Fruit fly (Drosophila melanogaster) whole organism, embryonic: Measurements from ENCODE around the gene jus.

ENCODE experiments used
- CG10267 ChIP-seq: fragments of 200-800 bp; sonication (Bioruptor generic); optimal IDR thresholded peaks from 2 replicates; lab custom pipeline; 2018; ENCODE audit warnings: missing biosample characterization, mild to moderate bottlenecking, missing genetic modification characterization, moderate library complexity
- CG10462 ChIP-seq: fragments of 200-800 bp; sonication (Bioruptor generic); optimal IDR thresholded peaks from 2 replicates; lab custom pipeline; 2016; ENCODE audit warnings: missing biosample characterization, missing genetic modification characterization
- CG10959 ChIP-seq: fragments of 200-800 bp; sonication (Bioruptor generic); IDR thresholded peaks from 2 replicates; pipeline ENCODE4 v1.3.6; 2022; ENCODE audit warnings: missing biosample characterization, missing genetic modification characterization
- CG12299 ChIP-seq: fragments of 200-800 bp; sonication (Bioruptor generic); optimal IDR thresholded peaks from 2 replicates; lab custom pipeline; 2018; ENCODE audit warnings: missing biosample characterization, mild to moderate bottlenecking, missing genetic modification characterization
- CG12391 ChIP-seq: fragments of 200-800 bp; sonication (Bioruptor generic); optimal IDR thresholded peaks from 3 replicates; lab custom pipeline; 2018; ENCODE audit warnings: missing biosample characterization, mild to moderate bottlenecking, missing genetic modification characterization, moderate library complexity
- CG13287 ChIP-seq: fragments of 200-800 bp; sonication (Bioruptor generic); IDR thresholded peaks from 2 replicates; pipeline ENCODE4 v1.3.6; 2022; ENCODE audit warnings: missing biosample characterization, missing genetic modification characterization; ENCODE audit not compliant: partially characterized antibody
- CG13296 ChIP-seq: fragments of 200-800 bp; sonication (Bioruptor generic); optimal IDR thresholded peaks from 3 replicates; lab custom pipeline; 2018; ENCODE audit warnings: missing biosample characterization, mild to moderate bottlenecking, missing genetic modification characterization
- CG14014 ChIP-seq: fragments of 200-800 bp; sonication (Bioruptor generic); IDR thresholded peaks from 2 replicates; pipeline ENCODE4 v1.3.6; 2022; ENCODE audit warnings: missing biosample characterization, missing genetic modification characterization
- CG14710 ChIP-seq: fragments of 200-800 bp; sonication (Bioruptor generic); optimal IDR thresholded peaks from 3 replicates; lab custom pipeline; 2019; ENCODE audit warnings: missing biosample characterization, mild to moderate bottlenecking, missing genetic modification characterization, moderate library complexity
- CG14860 ChIP-seq: fragments of 200-800 bp; sonication (Bioruptor generic); IDR thresholded peaks from 3 replicates; pipeline ENCODE4 v1.3.6; 2022; ENCODE audit warnings: missing biosample characterization, missing genetic modification characterization; ENCODE audit not compliant: partially characterized antibody
- CG17186 ChIP-seq: fragments of 200-800 bp; sonication (Bioruptor generic); optimal IDR thresholded peaks from 3 replicates; lab custom pipeline; 2017; ENCODE audit warnings: missing biosample characterization, missing genetic modification reagents, missing genetic modification characterization
- CG4404 ChIP-seq: fragments of 200-800 bp; sonication (Bioruptor generic); IDR thresholded peaks from 2 replicates; pipeline ENCODE4 v1.3.6; 2022; ENCODE audit warnings: missing biosample characterization, missing genetic modification characterization
- CG5953 ChIP-seq: fragments of 200-800 bp; sonication (Bioruptor generic); IDR thresholded peaks from 2 replicates; pipeline ENCODE4 v1.3.6; 2022; ENCODE audit warnings: missing biosample characterization, missing genetic modification characterization
- CG6272 ChIP-seq: fragments of 200-800 bp; sonication (Bioruptor generic); IDR thresholded peaks from 2 replicates; pipeline ENCODE4 v1.3.6; 2022; ENCODE audit warnings: missing biosample characterization, missing genetic modification characterization
- CG6791 ChIP-seq: fragments of 200-800 bp; sonication (Bioruptor generic); IDR thresholded peaks from 3 replicates; pipeline ENCODE4 v1.3.6; 2022; ENCODE audit warnings: missing biosample characterization, missing genetic modification characterization; ENCODE audit not compliant: partially characterized antibody
- CG7357 ChIP-seq: fragments of 200-800 bp; sonication (Bioruptor generic); IDR thresholded peaks from 3 replicates; pipeline ENCODE4 v1.3.6; 2022; ENCODE audit warnings: missing biosample characterization, missing genetic modification characterization
- CG7556 ChIP-seq: fragments of 200-800 bp; sonication (Bioruptor generic); optimal IDR thresholded peaks from 2 replicates; lab custom pipeline; 2017; ENCODE audit warnings: missing biosample characterization, mild to moderate bottlenecking, missing genetic modification characterization
- CG9437 ChIP-seq: fragments of 200-800 bp; sonication (Bioruptor generic); optimal IDR thresholded peaks from 2 replicates; lab custom pipeline; 2018; ENCODE audit warnings: missing biosample characterization, mild to moderate bottlenecking, missing genetic modification characterization
- CG9609 ChIP-seq: fragments of 200-800 bp; sonication (Bioruptor generic); optimal IDR thresholded peaks from 3 replicates; lab custom pipeline; 2016; ENCODE audit warnings: missing biosample characterization, missing genetic modification characterization
- CG9932 ChIP-seq: fragments of 200-800 bp; sonication (Bioruptor generic); IDR thresholded peaks from 2 replicates; pipeline ENCODE4 v1.3.6; 2022; ENCODE audit warnings: missing biosample characterization, missing genetic modification characterization
- Dek ChIP-seq: fragments of 200-800 bp; sonication (Bioruptor generic); optimal IDR thresholded peaks from 3 replicates; lab custom pipeline; 2019; ENCODE audit warnings: missing biosample characterization, mild to moderate bottlenecking, missing genetic modification characterization, moderate library complexity
- E2f2 ChIP-seq: fragments of 200-800 bp; sonication (Bioruptor generic); IDR thresholded peaks from 2 replicates; pipeline ENCODE4 v1.3.6; 2022; ENCODE audit warnings: missing biosample characterization, missing genetic modification characterization
- Ets97D ChIP-seq: fragments of 200-800 bp; sonication (Bioruptor generic); optimal IDR thresholded peaks from 3 replicates; lab custom pipeline; 2016; ENCODE audit warnings: missing biosample characterization, missing genetic modification characterization
- HmgZ ChIP-seq: fragments of 200-800 bp; sonication (Bioruptor generic); optimal IDR thresholded peaks from 2 replicates; lab custom pipeline; 2018; ENCODE audit warnings: missing biosample characterization, mild to moderate bottlenecking, missing genetic modification characterization
- Lhr ChIP-seq: fragments of 200-800 bp; sonication (Bioruptor generic); optimal IDR thresholded peaks from 3 replicates; lab custom pipeline; 2017; ENCODE audit warnings: mild to moderate bottlenecking, missing biosample characterization, missing genetic modification reagents, missing genetic modification characterization
- Lim3 ChIP-seq: fragments of 200-800 bp; sonication (Bioruptor generic); IDR thresholded peaks from 2 replicates; pipeline ENCODE4 v1.3.6; 2022; ENCODE audit warnings: missing biosample characterization, missing genetic modification characterization
- MESR4 ChIP-seq: fragments of 200-800 bp; sonication (Bioruptor generic); optimal IDR thresholded peaks from 2 replicates; lab custom pipeline; 2018; ENCODE audit warnings: missing biosample characterization, mild to moderate bottlenecking, missing genetic modification characterization, moderate library complexity
- Max ChIP-seq: fragments of 200-800 bp; sonication (Bioruptor generic); optimal IDR thresholded peaks from 2 replicates; lab custom pipeline; 2016; ENCODE audit warnings: missing biosample characterization, mild to moderate bottlenecking, missing genetic modification characterization
- Rfx ChIP-seq: fragments of 200-800 bp; sonication (Bioruptor generic); IDR thresholded peaks from 2 replicates; pipeline ENCODE4 v1.3.6; 2022; ENCODE audit warnings: missing biosample characterization, missing genetic modification characterization
- Stat92E ChIP-seq, 3 experiments: fragments of >200 bp in 2 of 3; fragments of 200-800 bp in 1 of 3; sonication (Bioruptor generic) in 1 of 3; optimal IDR thresholded peaks; 2 replicates each; lab custom pipeline; 2017 to 2019; ENCODE audit warnings: missing biosample characterization in 3 of 3, missing genetic modification characterization in 3 of 3, mild to moderate bottlenecking in 1 of 3, moderate library complexity in 1 of 3
- amos ChIP-seq: fragments of 200-800 bp; sonication (Bioruptor generic); IDR thresholded peaks from 2 replicates; pipeline ENCODE4 v1.3.6; 2022; ENCODE audit warnings: missing biosample characterization, missing genetic modification characterization; ENCODE audit not compliant: partially characterized antibody
- bbx ChIP-seq: fragments of 200-800 bp; sonication (Bioruptor generic); IDR thresholded peaks from 2 replicates; pipeline ENCODE4 v1.3.6; 2022; ENCODE audit warnings: missing biosample characterization, missing genetic modification characterization; ENCODE audit not compliant: partially characterized antibody
- crp ChIP-seq, 2 experiments: fragments of 200-800 bp; sonication (Bioruptor generic); optimal IDR thresholded peaks; 2 replicates in 1 of 2; 3 replicates in 1 of 2; lab custom pipeline; 2017; ENCODE audit warnings: missing biosample characterization in 2 of 2, missing genetic modification characterization in 2 of 2, mild to moderate bottlenecking in 1 of 2, moderate library complexity in 1 of 2
- gcm ChIP-seq: fragments of 200-800 bp; sonication (Bioruptor generic); optimal IDR thresholded peaks from 2 replicates; lab custom pipeline; 2019; ENCODE audit warnings: missing biosample characterization, mild to moderate bottlenecking, missing genetic modification characterization, moderate library complexity
- grau ChIP-seq: fragments of 200-800 bp; optimal IDR thresholded peaks from 3 replicates; lab custom pipeline; 2019; ENCODE audit warnings: missing biosample characterization, mild to moderate bottlenecking, missing genetic modification characterization, moderate library complexity
- hb ChIP-seq: fragments of 200-800 bp; sonication (Bioruptor generic); IDR thresholded peaks from 3 replicates; pipeline ENCODE4 v1.3.6; 2022; ENCODE audit warnings: missing biosample characterization, missing genetic modification characterization; ENCODE audit not compliant: partially characterized antibody
- hbn ChIP-seq: fragments of 200-800 bp; sonication (Bioruptor generic); IDR thresholded peaks from 2 replicates; pipeline ENCODE4 v1.3.6; 2022; ENCODE audit warnings: missing biosample characterization, missing genetic modification characterization; ENCODE audit not compliant: partially characterized antibody
- inv ChIP-seq: fragments of 200-800 bp; sonication (Bioruptor generic); IDR thresholded peaks from 2 replicates; pipeline ENCODE4 v1.3.6; 2022; ENCODE audit warnings: missing biosample characterization, missing genetic modification characterization; ENCODE audit not compliant: partially characterized antibody
- mam ChIP-seq: fragments of 200-800 bp; sonication (Bioruptor generic); optimal IDR thresholded peaks from 3 replicates; lab custom pipeline; 2016; ENCODE audit warnings: missing biosample characterization, missing genetic modification characterization
- odd ChIP-seq: fragments of 200-800 bp; sonication (Bioruptor generic); optimal IDR thresholded peaks from 2 replicates; lab custom pipeline; 2017; ENCODE audit warnings: missing biosample characterization, mild to moderate bottlenecking, missing genetic modification characterization
- pb ChIP-seq: fragments of 200-800 bp; sonication (Bioruptor generic); optimal IDR thresholded peaks from 3 replicates; lab custom pipeline; 2016; ENCODE audit warnings: missing biosample characterization, missing genetic modification characterization
- row ChIP-seq: fragments of 200-800 bp; sonication (Bioruptor generic); IDR thresholded peaks from 3 replicates; pipeline ENCODE4 v1.3.6; 2022; ENCODE audit warnings: missing biosample characterization, missing genetic modification characterization
- ssp ChIP-seq: fragments of 200-800 bp; sonication (Bioruptor generic); IDR thresholded peaks from 2 replicates; pipeline ENCODE4 v1.3.6; 2022; ENCODE audit warnings: missing biosample characterization, missing genetic modification characterization
- tup ChIP-seq: fragments of 200-800 bp; sonication (Bioruptor generic); optimal IDR thresholded peaks from 2 replicates; lab custom pipeline; 2016; ENCODE audit warnings: missing biosample characterization, mild to moderate bottlenecking, missing genetic modification characterization, moderate library complexity
- unc-4 ChIP-seq: fragments of 200-800 bp; sonication (Bioruptor generic); IDR thresholded peaks from 2 replicates; pipeline ENCODE4 v1.3.6; 2022; ENCODE audit warnings: missing biosample characterization, missing genetic modification characterization; ENCODE audit not compliant: partially characterized antibody
- zen ChIP-seq: fragments of 200-800 bp; sonication (Bioruptor generic); optimal IDR thresholded peaks from 3 replicates; lab custom pipeline; 2018; ENCODE audit warnings: missing biosample characterization, mild to moderate bottlenecking, missing genetic modification characterization, moderate library complexity
- zen2 ChIP-seq: fragments of 200-800 bp; sonication (Bioruptor generic); IDR thresholded peaks from 3 replicates; pipeline ENCODE4 v1.3.6; 2022; ENCODE audit warnings: missing biosample characterization, missing genetic modification characterization; ENCODE audit not compliant: partially characterized antibody

jus gene

dm6 chr3R:29228745-29229448 lies 34.1 kb upstream of the jus start, which contains the start of gene Usp1 (continued):
- TF ChIP-seq CG9437 (GFP tag; lab: Kevin White, UChicago), result peak; percentile 73
- peak; percentile 14 for TF ChIP-seq Dek (tag; lab: Kevin White, UChicago)
- peak; percentile 10 for TF ChIP-seq grau (tag; lab: Kevin White, UChicago)
- TF ChIP-seq zen2 (GFP tag; lab: Robert Waterston, UW), result peak; percentile 94
- no peak for TF ChIP-seq CG7357
- TF ChIP-seq amos (GFP tag; lab: Robert Waterston, UW), result peak; percentile 96
- no peak for TF ChIP-seq mam
- peak; percentile 37 for TF ChIP-seq HmgZ (tag; lab: Kevin White, UChicago)
- peak; percentile 47 for TF ChIP-seq zen (tag; lab: Kevin White, UChicago)
- TF ChIP-seq CG10267 (tag; lab: Kevin White, UChicago), result peak; percentile 53
- TF ChIP-seq MESR4 (GFP tag; lab: Kevin White, UChicago), result peak; percentile 93
- TF ChIP-seq Stat92E (GFP tag; optimal IDR thresholded peaks at IDR 0.05; lab: Kevin White, UChicago), result peak in 1 of 3 experiments; percentile 42
- TF ChIP-seq CG14710, result peak; percentile 50
- TF ChIP-seq Ets97D (GFP tag; lab: Kevin White, UChicago), result peak; percentile 76
- peak; percentile 13; the same call in 1 of the 2 replicates for TF ChIP-seq CG6272 (GFP tag; lab: Robert Waterston, UW)
- peak; percentile 63 for TF ChIP-seq CG9932 (GFP tag; lab: Robert Waterston, UW)
- TF ChIP-seq CG6791 (GFP tag; lab: Robert Waterston, UW), result peak; percentile 99
- no peak for TF ChIP-seq CG14014 (GFP tag; lab: Robert Waterston, UW)
- TF ChIP-seq E2f2 (GFP tag; lab: Robert Waterston, UW), result peak; percentile 94
- TF ChIP-seq CG12391, result peak; percentile 12
- peak; percentile 32 for TF ChIP-seq Lhr
- TF ChIP-seq row (GFP tag; lab: Robert Waterston, UW), result peak; percentile 14; the same call in 1 of the 3 replicates
- TF ChIP-seq gcm (GFP tag; lab: Kevin White, UChicago), result no peak
- TF ChIP-seq CG4404 (GFP tag; lab: Robert Waterston, UW), result no peak
- peak; percentile 10 for TF ChIP-seq CG12299 (tag; lab: Kevin White, UChicago)
- peak; percentile 75 for TF ChIP-seq CG17186 (GFP tag; lab: Kevin White, UChicago)
- TF ChIP-seq tup, result no peak
- no peak for TF ChIP-seq odd (GFP tag; lab: Kevin White, UChicago)
- peak; percentile 87 for TF ChIP-seq hbn
- peak; percentile 6 for TF ChIP-seq Max (GFP tag; lab: Kevin White, UChicago)
- peak; percentile 96 for TF ChIP-seq CG13287 (GFP tag; lab: Robert Waterston, UW)
- TF ChIP-seq CG9609 (GFP tag; lab: Kevin White, UChicago), result peak; percentile 16
- TF ChIP-seq CG10959, result no peak
- TF ChIP-seq hb (GFP tag; lab: Robert Waterston, UW), result peak; percentile 98
- no peak for TF ChIP-seq pb (GFP tag; lab: Kevin White, UChicago)
- peak in 1 of 2 experiments; percentile 8 for TF ChIP-seq crp (GFP tag; optimal IDR thresholded peaks at IDR 0.05; lab: Kevin White, UChicago)
- no peak for TF ChIP-seq CG13296
- no peak for TF ChIP-seq Lim3 (GFP tag; lab: Robert Waterston, UW)
- TF ChIP-seq CG14860 (GFP tag; lab: Robert Waterston, UW), result peak; percentile 97
- TF ChIP-seq unc-4 (GFP tag; lab: Robert Waterston, UW), result peak; percentile 91
- TF ChIP-seq CG7556 (GFP tag; lab: Kevin White, UChicago), result no peak
- TF ChIP-seq bbx (GFP tag; lab: Robert Waterston, UW), result peak; percentile 97
- TF ChIP-seq inv, result peak; percentile 93
- TF ChIP-seq ssp (GFP tag; lab: Robert Waterston, UW), result no peak
- no peak for TF ChIP-seq CG10462 (GFP tag; lab: Kevin White, UChicago)
- TF ChIP-seq CG5953 (GFP tag; lab: Robert Waterston, UW), result no peak
- TF ChIP-seq Rfx, result 0 out of 2 replicates have a peak, but pooled peaks have one; percentile 20
